Worm (Caenorhabditis elegans): ENCODE results near the gene F46F2.5.

F46F2.5 gene

DNA sequence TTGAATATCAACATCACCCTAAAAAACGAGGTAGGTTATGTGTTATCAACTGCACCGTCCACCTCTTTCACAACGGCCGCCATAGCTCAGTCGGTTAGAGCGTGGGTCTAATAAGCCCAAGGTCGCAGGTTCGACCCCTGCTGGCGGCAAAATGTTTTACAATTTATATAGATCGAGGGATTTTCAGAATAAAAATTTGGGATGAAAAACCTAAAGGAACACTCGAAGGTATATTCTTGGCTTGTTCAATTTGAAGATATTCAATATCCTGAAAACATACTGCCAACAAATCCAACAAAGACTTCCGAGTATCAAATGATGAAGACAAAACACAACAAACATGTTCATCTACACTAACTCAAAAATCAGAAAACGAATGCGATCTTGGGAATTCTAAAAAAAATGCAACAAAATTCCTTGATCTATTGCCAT, 34.9 kb downstream of the F46F2.5 start (continued):
- peak; percentile 92 for TF ChIP-seq tbp1 (GFP tag; optimal IDR thresholded peaks at IDR 0.05)
- TF ChIP-seq ekl-4 (GFP tag; IDR thresholded peaks at IDR 0.05), result peak; percentile 65
- TF ChIP-seq dox-1 (GFP tag; IDR thresholded peaks at IDR 0.05), result peak; percentile 78
- TF ChIP-seq B0035.1 (tag; optimal IDR thresholded peaks at IDR 0.05), result peak; percentile 78
- no peak for TF ChIP-seq lag-1 (GFP tag; IDR thresholded peaks at IDR 0.05)
- no peak for TF ChIP-seq nfya-2 (GFP tag; IDR thresholded peaks at IDR 0.05)
- TF ChIP-seq chd-7 (tag; optimal IDR thresholded peaks at IDR 0.05), result peak; percentile 71

DNA sequence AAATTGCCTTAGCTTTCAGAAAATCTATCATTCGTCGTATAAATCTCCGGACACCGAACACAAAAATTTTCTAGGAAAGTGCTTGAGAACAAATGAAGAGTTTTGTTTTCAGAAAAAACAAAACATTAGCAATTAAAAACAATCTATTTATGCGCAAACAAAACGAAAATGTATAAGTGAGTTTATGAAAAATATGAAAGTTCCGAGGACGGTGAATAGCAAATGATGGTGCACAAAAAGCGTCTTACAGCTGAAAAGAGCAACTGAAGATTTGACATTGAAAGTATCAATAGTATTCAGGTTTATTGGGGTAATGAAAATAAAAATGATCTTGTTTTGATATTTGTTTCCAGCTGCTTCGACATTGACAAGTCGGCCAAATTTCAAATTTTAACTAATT, 37.5 kb downstream of the F46F2.5 start:
- no peak for TF ChIP-seq F57A8.1 (GFP tag; optimal IDR thresholded peaks at IDR 0.05)
- TF ChIP-seq madf-8 (GFP tag; conservative IDR thresholded peaks at IDR 0.05), result no peak
- TF ChIP-seq nhr-120 (GFP tag; IDR thresholded peaks at IDR 0.05), result no peak
- no peak for TF ChIP-seq ztf-22 (GFP tag; optimal IDR thresholded peaks at IDR 0.05)
- no peak for TF ChIP-seq pha-4 (tag; optimal IDR thresholded peaks at IDR 0.05)
- no peak for TF ChIP-seq ztf-18 (tag; optimal IDR thresholded peaks at IDR 0.05)
- no peak for TF ChIP-seq bed-1 (GFP tag; IDR thresholded peaks at IDR 0.05)
- no peak for TF ChIP-seq attf-6 (GFP tag; IDR thresholded peaks at IDR 0.05)
- no peak for TF ChIP-seq Y79H2A.3 (GFP tag; conservative IDR thresholded peaks at IDR 0.05)
- no peak for TF ChIP-seq B0035.1 (tag; optimal IDR thresholded peaks at IDR 0.05)
- no peak for TF ChIP-seq nfya-1 (tag; optimal IDR thresholded peaks at IDR 0.05; ENCODE audit: borderline replicate concordance, insufficient read depth)
- no peak for TF ChIP-seq tbp1 (GFP tag; optimal IDR thresholded peaks at IDR 0.05)
- no peak for TF ChIP-seq madf-6 (GFP tag; IDR thresholded peaks at IDR 0.05)
- TF ChIP-seq attf-3 (GFP tag; conservative IDR thresholded peaks at IDR 0.05), result no peak
- no peak for TF ChIP-seq F23B12.7 (tag; optimal IDR thresholded peaks at IDR 0.05; ENCODE audit: insufficient read depth)
- TF ChIP-seq nhr-27 (tag; optimal IDR thresholded peaks at IDR 0.05), result no peak
- no peak for TF ChIP-seq rec-8 (tag; optimal IDR thresholded peaks at IDR 0.05)
- no peak for TF ChIP-seq egl-18 (GFP tag; IDR thresholded peaks at IDR 0.05)

DNA sequence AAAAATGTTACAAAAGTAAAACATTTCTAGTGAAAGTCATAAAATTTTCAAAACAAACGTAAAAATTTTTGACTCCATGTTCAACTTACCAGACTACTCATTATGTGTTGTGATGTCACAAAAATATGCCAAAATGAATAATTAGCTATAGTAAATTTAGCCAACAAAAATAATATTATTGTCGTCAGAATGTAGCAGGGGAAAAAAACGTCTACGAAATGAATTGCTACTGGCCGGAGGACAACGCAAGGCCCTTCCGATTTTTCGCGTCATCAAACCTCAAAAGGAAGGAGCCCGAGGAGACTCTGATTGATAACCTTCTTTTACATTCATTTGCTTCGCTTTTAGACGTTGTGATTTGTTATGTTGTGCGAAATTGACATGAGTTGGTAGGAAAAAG, 40.3 kb downstream of the F46F2.5 start, which contains the start of gene ser-2:
Gene ser-2, minus strand, starts transcription at position 101 of the 400 bp plus-strand sequence.
- TF ChIP-seq madf-8 (GFP tag; conservative IDR thresholded peaks at IDR 0.05) (no peak), sdz-38 (tag; optimal IDR thresholded peaks at IDR 0.05) (no peak), ets-4 (GFP tag; optimal IDR thresholded peaks at IDR 0.05) (no peak), lin-26 (GFP tag; IDR thresholded peaks at IDR 0.05) (no peak), attf-6 (GFP tag; IDR thresholded peaks at IDR 0.05) (no peak), cebp-2 (GFP tag; IDR thresholded peaks at IDR 0.05) (no peak), sea-2 (GFP tag; IDR thresholded peaks at IDR 0.05) (no peak), aptf-3 (GFP tag; IDR thresholded peaks at IDR 0.05) (no peak), T07F8.4 (tag; optimal IDR thresholded peaks at IDR 0.05) (no peak), zim-3 (tag; optimal IDR thresholded peaks at IDR 0.05) (no peak)

DNA sequence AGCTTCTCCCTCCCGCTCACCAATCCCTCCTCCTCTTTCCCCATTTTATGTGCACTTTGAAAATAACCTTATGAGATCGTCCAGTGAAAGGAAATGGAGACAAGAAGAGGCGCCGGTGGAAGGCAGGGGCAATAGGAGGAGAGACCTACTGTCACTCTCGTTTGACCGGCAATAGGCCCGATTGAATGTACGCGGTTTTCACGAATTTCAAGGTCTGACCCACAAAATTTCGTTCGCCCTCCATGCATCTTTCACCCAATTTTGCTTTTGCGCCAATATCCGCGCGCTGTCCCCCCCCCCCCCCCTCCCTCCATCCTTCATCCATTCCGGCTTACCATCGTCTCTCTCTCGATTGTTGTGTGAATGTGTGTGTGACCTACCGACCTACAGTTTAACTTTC, 45.2 kb downstream of the F46F2.5 start:
- TF ChIP-seq zfh-2 (GFP tag; conservative IDR thresholded peaks at IDR 0.05) (peak; percentile 65), Y56A3A.18 (GFP tag; IDR thresholded peaks at IDR 0.05) (no peak), pbrm-1 (GFP tag; IDR thresholded peaks at IDR 0.05) (no peak), akir-1 (GFP tag; optimal IDR thresholded peaks at IDR 0.05) (no peak), bed-2 (GFP tag; IDR thresholded peaks at IDR 0.05) (no peak), nfyb-1 (GFP tag; IDR thresholded peaks at IDR 0.05) (no peak), K11D2.4 (GFP tag; IDR thresholded peaks at IDR 0.05) (no peak), lsy-27 (tag; optimal IDR thresholded peaks at IDR 0.05; ENCODE audit: borderline replicate concordance, insufficient read depth) (no peak), ztf-25 (GFP tag; IDR thresholded peaks at IDR 0.05) (no peak)

Measured in whole organism, young adult.